Fruit fly (Drosophila melanogaster) whole organism, adult: ENCODE measurements around the gene CG8664.

Source experiments
- CG11617 ChIP-seq: fragments of 200-800 bp; sonication (Bioruptor generic); optimal IDR thresholded peaks from 2 replicates; lab custom pipeline; 2017; ENCODE audit warnings: mild to moderate bottlenecking, missing biosample characterization, missing genetic modification reagents, missing genetic modification characterization
- CG12768 ChIP-seq: fragments of 200-800 bp; sonication (Bioruptor generic); optimal IDR thresholded peaks from 2 replicates; lab custom pipeline; 2017; ENCODE audit warnings: missing biosample characterization, missing genetic modification characterization, mild to moderate bottlenecking, moderate library complexity, missing genetic modification reagents
- CG14711 ChIP-seq: fragments of 200-800 bp; sonication (Bioruptor generic); optimal IDR thresholded peaks from 2 replicates; lab custom pipeline; 2018; ENCODE audit warnings: missing biosample characterization, mild to moderate bottlenecking, missing genetic modification characterization, moderate library complexity
- CG5204 ChIP-seq: fragments of 200-800 bp; sonication (Bioruptor generic); optimal IDR thresholded peaks from 2 replicates; lab custom pipeline; 2016; ENCODE audit warnings: missing biosample characterization, missing genetic modification characterization
- CG7045 ChIP-seq: fragments of 200-800 bp; sonication (Bioruptor generic); optimal IDR thresholded peaks from 2 replicates; lab custom pipeline; 2017; ENCODE audit warnings: missing biosample characterization, mild to moderate bottlenecking, missing genetic modification characterization
- CG7101 ChIP-seq: fragments of 200-800 bp; sonication (Bioruptor generic); optimal IDR thresholded peaks from 2 replicates; lab custom pipeline; 2018; ENCODE audit warnings: missing biosample characterization, mild to moderate bottlenecking, missing genetic modification characterization, moderate library complexity
- Clk ChIP-seq: fragments of 200-800 bp; sonication (Bioruptor generic); optimal IDR thresholded peaks from 2 replicates; lab custom pipeline; 2017; ENCODE audit warnings: missing biosample characterization, missing genetic modification characterization
- Crg-1 ChIP-seq: fragments of 200-800 bp; sonication (Bioruptor generic); optimal IDR thresholded peaks from 2 replicates; lab custom pipeline; 2016; ENCODE audit warnings: missing biosample characterization, missing genetic modification characterization
- kay ChIP-seq: fragments of 200-800 bp; sonication (Bioruptor generic); peaks from one replicate; lab custom pipeline; 2016; ENCODE audit warnings: missing biosample characterization, missing genetic modification characterization, borderline replicate concordance
- ovo ChIP-seq: fragments of 200-800 bp; sonication (Bioruptor generic); optimal IDR thresholded peaks from 2 replicates; lab custom pipeline; 2016; ENCODE audit warnings: missing biosample characterization, missing genetic modification characterization
- pad ChIP-seq: fragments of 200-800 bp; sonication (Bioruptor generic); optimal IDR thresholded peaks from 3 replicates; lab custom pipeline; 2017; ENCODE audit warnings: missing biosample characterization, missing genetic modification characterization, mild to moderate bottlenecking, moderate library complexity, missing genetic modification reagents
- tj ChIP-seq: fragments of 200-800 bp; sonication (Bioruptor generic); optimal IDR thresholded peaks from 3 replicates; lab custom pipeline; 2017; ENCODE audit warnings: missing biosample characterization, mild to moderate bottlenecking, missing genetic modification characterization, moderate library complexity
- toe ChIP-seq: fragments of 200-800 bp; sonication (Bioruptor generic); optimal IDR thresholded peaks from 2 replicates; lab custom pipeline; 2016; ENCODE audit warnings: missing biosample characterization, missing genetic modification characterization

dm6 chrX:17289225-17289624 lies 6.7 kb upstream of the CG8664 start:
- no peak for TF ChIP-seq ovo
- TF ChIP-seq CG5204 (GFP tag; lab: Kevin White, UChicago): no peak
- TF ChIP-seq Clk: no peak
- TF ChIP-seq pad: no peak
- TF ChIP-seq CG12768 (GFP tag; lab: Kevin White, UChicago): no peak
- TF ChIP-seq kay (GFP tag; lab: Kevin White, UChicago): no peak
- TF ChIP-seq toe: no peak
- no peak for TF ChIP-seq CG7101
- TF ChIP-seq CG7045 (GFP tag; lab: Kevin White, UChicago): no peak
- no peak for TF ChIP-seq CG11617
- TF ChIP-seq tj: no peak
- TF ChIP-seq CG14711 (tag; lab: Kevin White, UChicago): no peak
- TF ChIP-seq Crg-1 (GFP tag; lab: Kevin White, UChicago): no peak
